Fruit fly (Drosophila melanogaster): Measurements from ENCODE around the gene Cyp316a1.

Gene Cyp316a1

DNA sequence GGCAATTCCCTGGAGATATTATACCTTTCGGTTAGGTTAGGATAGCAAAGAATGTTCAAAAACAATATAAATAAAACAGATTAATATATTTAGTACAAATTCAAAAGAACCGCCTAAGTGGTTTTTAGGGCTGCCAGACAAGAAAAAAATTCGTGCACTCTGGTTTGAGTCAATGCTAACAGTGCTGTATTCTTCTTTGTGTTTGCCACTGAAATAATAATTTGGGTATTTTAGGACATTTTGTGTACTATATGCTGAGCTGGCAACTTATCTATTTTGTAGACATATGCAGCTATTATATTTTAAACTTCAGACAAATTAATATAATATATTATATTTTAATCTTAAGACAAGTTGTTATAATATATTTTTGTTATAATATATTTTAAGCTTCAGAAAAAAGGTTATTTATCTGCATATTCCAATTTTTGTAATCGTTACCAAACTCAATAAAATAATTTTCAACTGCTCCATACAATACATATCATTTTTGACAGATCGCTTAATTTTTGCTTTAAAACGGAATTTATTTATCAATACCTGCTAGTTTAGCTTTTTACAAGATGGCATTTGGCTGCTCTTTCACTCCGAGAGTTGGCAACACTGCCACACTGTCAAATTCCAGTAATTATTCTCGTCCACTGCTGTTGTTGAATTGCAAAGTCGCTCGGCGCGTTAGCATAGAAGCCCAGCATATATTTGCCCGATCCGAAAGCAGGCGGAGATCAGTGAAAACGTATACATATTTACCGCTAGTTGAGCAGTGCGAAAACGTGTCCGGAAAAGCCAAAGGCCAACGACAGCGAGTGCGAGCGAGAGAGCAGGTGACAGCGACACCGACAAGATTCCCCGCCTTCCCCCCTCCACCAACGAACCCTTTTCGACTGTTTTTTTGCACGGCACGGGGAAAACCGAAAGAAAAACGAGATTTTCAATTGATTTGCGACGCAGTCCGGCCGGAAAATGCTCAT is 19.0 kb downstream of the Cyp316a1 start, which contains the start of gene CG7546:
Gene CG7546 (plus strand): TSS at position 573 of the 971 bp plus-strand sequence.
- TF ChIP-seq CG34422 (GFP tag; IDR thresholded peaks at IDR 0.05) (peak; percentile 75; the same call in 2 of the 3 replicates), Dref (GFP tag; IDR thresholded peaks at IDR 0.05) (peak; percentile 49), Hr51 (GFP tag; optimal IDR thresholded peaks at IDR 0.05) (peak in 1 of 2 experiments; percentile 40), gce (GFP tag; IDR thresholded peaks at IDR 0.05) (no peak), Neu2 (GFP tag; optimal IDR thresholded peaks at IDR 0.05; ENCODE audit: borderline replicate concordance) (no peak), CG14441 (GFP tag; IDR thresholded peaks at IDR 0.05) (peak; percentile 44; the same call in 1 of the 2 replicates), Lhr (GFP tag; optimal IDR thresholded peaks at IDR 0.05) (peak; percentile 63), Med (GFP tag) (peak; percentile 75), Meics (GFP tag; optimal IDR thresholded peaks at IDR 0.05) (peak; percentile 49), CG9215 (GFP tag; IDR thresholded peaks at IDR 0.05) (peak; percentile 53), oc (tag; optimal IDR thresholded peaks at IDR 0.05) (no peak), NC2β (GFP tag; optimal IDR thresholded peaks at IDR 0.05) (peak; percentile 16), Spps (tag; optimal IDR thresholded peaks at IDR 0.05) (no peak), amos (GFP tag; IDR thresholded peaks at IDR 0.05; ENCODE audit: partially characterized antibody) (0 out of 2 replicates have a peak, but pooled peaks have one; percentile 13), CG16815 (GFP tag; optimal IDR thresholded peaks at IDR 0.05) (peak; percentile 6), Hr78 (GFP tag; optimal IDR thresholded peaks at IDR 0.05) (no peak), CG18599 (GFP tag; optimal IDR thresholded peaks at IDR 0.05) (peak; percentile 5), CG10209 (GFP tag; optimal IDR thresholded peaks at IDR 0.05) (peak; percentile 24), HLH3B (GFP tag; IDR thresholded peaks at IDR 0.05) (0 out of 2 replicates have a peak, but pooled peaks have one; percentile 15), twi (tag; optimal IDR thresholded peaks at IDR 0.05) (peak; percentile 29), CG7987 (GFP tag; optimal IDR thresholded peaks at IDR 0.05) (no peak), stwl (tag; optimal IDR thresholded peaks at IDR 0.05) (peak; percentile 62), CG8290 (GFP tag; optimal IDR thresholded peaks at IDR 0.05) (peak; percentile 42), CG8290 (tag; optimal IDR thresholded peaks at IDR 0.05) (no peak), Deaf1 (tag; optimal IDR thresholded peaks at IDR 0.05) (peak; percentile 29), CG12659 (GFP tag; optimal IDR thresholded peaks at IDR 0.05) (peak; percentile 69), CG18619 (GFP tag; optimal IDR thresholded peaks at IDR 0.05) (peak; percentile 34), trem (tag; optimal IDR thresholded peaks at IDR 0.05) (peak; percentile 58), CG1602 (GFP tag; optimal IDR thresholded peaks at IDR 0.05) (peak; percentile 28), unc-4 (GFP tag; IDR thresholded peaks at IDR 0.05; ENCODE audit: partially characterized antibody) (no peak), CHES-1-like (GFP tag; optimal IDR thresholded peaks at IDR 0.05) (peak; percentile 35), CG4617 (GFP tag; optimal IDR thresholded peaks at IDR 0.05; ENCODE audit: borderline replicate concordance) (peak; percentile 91), Hsf (GFP tag; optimal IDR thresholded peaks at IDR 0.05) (peak; percentile 16), btn (GFP tag; optimal IDR thresholded peaks at IDR 0.05) (no peak), CG31441 (GFP tag; IDR thresholded peaks at IDR 0.05) (peak; percentile 59; the same call in 1 of the 2 replicates), ranshi (GFP tag; IDR thresholded peaks at IDR 0.05) (peak; percentile 26; the same call in 1 of the 2 replicates), al (GFP tag; IDR thresholded peaks at IDR 0.05) (peak; percentile 51), Ptx1 (GFP tag; IDR thresholded peaks at IDR 0.05) (peak; percentile 44; the same call in 1 of the 2 replicates), CG7556 (GFP tag; optimal IDR thresholded peaks at IDR 0.05) (peak; percentile 30), knrl (GFP tag; IDR thresholded peaks at IDR 0.05; ENCODE audit: partially characterized antibody) (peak; percentile 35; the same call in 1 of the 3 replicates), CG13775 (GFP tag; optimal IDR thresholded peaks at IDR 0.05) (peak; percentile 61), ci (GFP tag; IDR thresholded peaks at IDR 0.05) (0 out of 3 replicates have a peak, but pooled peaks have one; percentile 21), CG9817 (tag; optimal IDR thresholded peaks at IDR 0.05) (peak; percentile 51), CoRest (tag; optimal IDR thresholded peaks at IDR 0.05) (peak; percentile 72), vfl (GFP tag; optimal IDR thresholded peaks at IDR 0.05) (no peak), CG9932 (GFP tag; IDR thresholded peaks at IDR 0.05) (peak; percentile 62), ara (GFP tag; IDR thresholded peaks at IDR 0.05) (no peak)
